Worm (Caenorhabditis elegans): Measurements from ENCODE around the gene nhr-251.

The nhr-251 gene

ce11 chrV:585472-585871, 14.9 kb upstream of the nhr-251 start, which contains the start of gene K06H6.2:
TSS of gene K06H6.2 (plus strand) at chrV:585772.
- TF ChIP-seq F37B4.10 (GFP tag; IDR thresholded peaks at IDR 0.05) (no peak), ets-4 (GFP tag; optimal IDR thresholded peaks at IDR 0.05) (no peak), hsf-1 (GFP tag; IDR thresholded peaks at IDR 0.05) (no peak), chd-7 (tag; optimal IDR thresholded peaks at IDR 0.05) (no peak), ZK185.1 (tag; optimal IDR thresholded peaks at IDR 0.05; ENCODE audit: poor library complexity, severe bottlenecking) (no peak)

ce11 chrV:587818-588217, 12.5 kb upstream of the nhr-251 start, which contains the start of gene K06H6.1:
TSS of gene K06H6.1 (plus strand) at chrV:588118.
- TF ChIP-seq attf-5 (GFP tag; optimal IDR thresholded peaks at IDR 0.05) (no peak), nhr-120 (GFP tag; IDR thresholded peaks at IDR 0.05) (no peak), rpc-1 (optimal IDR thresholded peaks at IDR 0.05) (no peak), rpc-1 (tag; optimal IDR thresholded peaks at IDR 0.05) (no peak), ekl-4 (GFP tag; IDR thresholded peaks at IDR 0.05) (no peak), let-526 (GFP tag; IDR thresholded peaks at IDR 0.05) (no peak), Y95B8A.8 (GFP tag; IDR thresholded peaks at IDR 0.05) (no peak), lag-1 (GFP tag; IDR thresholded peaks at IDR 0.05) (no peak), C06A6.2 (GFP tag; conservative IDR thresholded peaks at IDR 0.05) (no peak), ceh-40 (GFP tag; IDR thresholded peaks at IDR 0.05) (no peak), zim-3 (tag; optimal IDR thresholded peaks at IDR 0.05) (no peak)

ce11 chrV:590182-590581, 10.1 kb upstream of the nhr-251 start, which contains the start of gene ZK488.6:
TSS of gene ZK488.6 (plus strand) at chrV:590482.
- TF ChIP-seq F49E8.2 (tag; optimal IDR thresholded peaks at IDR 0.05; ENCODE audit: insufficient read depth), result no peak
- TF ChIP-seq rcor-1 (GFP tag; IDR thresholded peaks at IDR 0.05), result no peak
- no peak for TF ChIP-seq B0035.1 (tag; optimal IDR thresholded peaks at IDR 0.05)
- no peak for TF ChIP-seq K12H6.12 (tag; optimal IDR thresholded peaks at IDR 0.05)
- TF ChIP-seq hsf-1 (GFP tag; IDR thresholded peaks at IDR 0.05), result no peak
- no peak for TF ChIP-seq dox-1 (GFP tag; IDR thresholded peaks at IDR 0.05)
- no peak for TF ChIP-seq B0261.1 (tag; optimal IDR thresholded peaks at IDR 0.05)
- no peak for TF ChIP-seq bed-1 (GFP tag; IDR thresholded peaks at IDR 0.05)
- TF ChIP-seq F37B4.10 (GFP tag; IDR thresholded peaks at IDR 0.05), result no peak
- no peak for TF ChIP-seq aptf-2 (GFP tag; conservative IDR thresholded peaks at IDR 0.05)
- TF ChIP-seq lir-1 (GFP tag; conservative IDR thresholded peaks at IDR 0.05), result no peak
- no peak for TF ChIP-seq akir-1 (GFP tag; optimal IDR thresholded peaks at IDR 0.05)
- TF ChIP-seq ekl-4 (GFP tag; IDR thresholded peaks at IDR 0.05), result no peak
- TF ChIP-seq tlf-1 (GFP tag; optimal IDR thresholded peaks at IDR 0.05), result no peak
- no peak for TF ChIP-seq chd-7 (tag; optimal IDR thresholded peaks at IDR 0.05)
- TF ChIP-seq unc-130 (GFP tag; optimal IDR thresholded peaks at IDR 0.05), result no peak
- no peak for TF ChIP-seq C17E4.6 (GFP tag; IDR thresholded peaks at IDR 0.05)

ce11 chrV:592959-593358, 7.4 kb upstream of the nhr-251 start, which contains the start of gene ZK488.5:
TSS of gene ZK488.5 (plus strand) at chrV:593259.
- TF ChIP-seq attf-3 (GFP tag; conservative IDR thresholded peaks at IDR 0.05), result no peak
- TF ChIP-seq ceh-91 (GFP tag; IDR thresholded peaks at IDR 0.05), result no peak

- TF ChIP-seq ceh-91 (GFP tag; IDR thresholded peaks at IDR 0.05), result no peak
- TF ChIP-seq lsl-1 (GFP tag; optimal IDR thresholded peaks at IDR 0.05), result no peak
- TF ChIP-seq attf-6 (GFP tag; IDR thresholded peaks at IDR 0.05), result no peak
- TF ChIP-seq B0035.1 (tag; optimal IDR thresholded peaks at IDR 0.05), result no peak
- TF ChIP-seq let-607 (tag; optimal IDR thresholded peaks at IDR 0.05), result no peak
- TF ChIP-seq nhr-120 (GFP tag; IDR thresholded peaks at IDR 0.05), result no peak
- TF ChIP-seq xnd-1 (tag; optimal IDR thresholded peaks at IDR 0.05), result no peak
- no peak for TF ChIP-seq pbrm-1 (GFP tag; IDR thresholded peaks at IDR 0.05)
- no peak for TF ChIP-seq lir-1 (GFP tag; conservative IDR thresholded peaks at IDR 0.05)
- TF ChIP-seq Y67H2A.10 (GFP tag; conservative IDR thresholded peaks at IDR 0.05), result no peak
- no peak for TF ChIP-seq lin-40 (tag; optimal IDR thresholded peaks at IDR 0.05)
- no peak for TF ChIP-seq F10E7.11 (tag; optimal IDR thresholded peaks at IDR 0.05)
- TF ChIP-seq D2030.7 (GFP tag; IDR thresholded peaks at IDR 0.05), result no peak
These were observed 3.4 kb upstream of the nhr-251 start for ce11 chrV:596923-597322.
